Worm (Caenorhabditis elegans) whole organism, L1 larva: Measurements from ENCODE around the gene H04J21.4.

Experiments used
- C04F5.9 ChIP-seq: sonication (generic microtip); optimal IDR thresholded peaks from 2 replicates; lab custom pipeline; 2016; ENCODE audit warnings: missing genetic modification characterization, missing compliant biosample characterization
- C34B4.2 ChIP-seq: sonication (generic microtip); optimal IDR thresholded peaks from 2 replicates; lab custom pipeline; 2017; ENCODE audit warnings: mild to moderate bottlenecking, missing genetic modification characterization, missing compliant biosample characterization
- F16B12.6 ChIP-seq: fragments of 150-350 bp; optimal IDR thresholded peaks from 2 replicates; lab custom pipeline; 2014; ENCODE audit warnings: missing biosample characterization, missing genetic modification characterization
- aha-1 ChIP-seq: fragments of 150-350 bp; optimal IDR thresholded peaks from 2 replicates; lab custom pipeline; 2014; ENCODE audit warnings: missing biosample characterization, missing genetic modification characterization
- ceh-63 ChIP-seq: fragments of 200-800 bp; sonication (Bioruptor generic); optimal IDR thresholded peaks from 2 replicates; lab custom pipeline; 2018; ENCODE audit warnings: mild to moderate bottlenecking, missing genetic modification characterization, missing compliant biosample characterization
- ceh-8 ChIP-seq: fragments of 200-800 bp; sonication (Bioruptor generic); optimal IDR thresholded peaks from 2 replicates; lab custom pipeline; 2018; ENCODE audit warnings: mild to moderate bottlenecking, missing genetic modification characterization, moderate library complexity, missing compliant biosample characterization
- ceh-82 ChIP-seq, 3 experiments: fragments of 150-350 bp in 1 of 3; sonication (generic microtip) in 2 of 3; optimal IDR thresholded peaks; 2 replicates each; lab custom pipeline; 2014 to 2017; ENCODE audit warnings: missing biosample characterization in 3 of 3, missing genetic modification characterization in 3 of 3
- ceh-88 ChIP-seq: fragments of 200-800 bp; sonication (Bioruptor generic); IDR thresholded peaks from 2 replicates; pipeline ENCODE4 v1.3.6; 2022; ENCODE audit warnings: missing genetic modification characterization, missing compliant biosample characterization
- ceh-90 ChIP-seq: sonication (generic microtip); optimal IDR thresholded peaks from 2 replicates; lab custom pipeline; 2016; ENCODE audit warnings: missing genetic modification characterization, missing compliant biosample characterization
- ces-1 ChIP-seq: fragments of 150-350 bp; optimal IDR thresholded peaks from 2 replicates; lab custom pipeline; 2014; ENCODE audit warnings: missing biosample characterization, missing genetic modification reagents, missing genetic modification characterization
- dpl-1 ChIP-seq, 3 experiments: fragments of 150-350 bp in 2 of 3; sonication (generic microtip) in 1 of 3; optimal IDR thresholded peaks; 2 replicates each; lab custom pipeline; 2014 to 2017; ENCODE audit warnings: missing biosample characterization in 3 of 3, missing genetic modification characterization in 3 of 3, missing genetic modification reagents in 3 of 3
- dsc-1 ChIP-seq: sonication (generic microtip); optimal IDR thresholded peaks from 2 replicates; lab custom pipeline; 2016; ENCODE audit warnings: mild to moderate bottlenecking, missing genetic modification characterization, missing compliant biosample characterization
- efl-1 ChIP-seq, 4 experiments: fragments of 150-350 bp; optimal IDR thresholded peaks in 3 of 4; peaks in 1 of 4; 1 replicate in 1 of 4; 2 replicates in 3 of 4; lab custom pipeline; 2014; ENCODE audit warnings: missing biosample characterization in 2 of 4, missing genetic modification characterization in 2 of 4, missing genetic modification reagents in 2 of 4
- efl-3 ChIP-seq: fragments of 200-800 bp; sonication (Bioruptor generic); optimal IDR thresholded peaks from 2 replicates; lab custom pipeline; 2018; ENCODE audit warnings: mild to moderate bottlenecking, missing genetic modification characterization, missing compliant biosample characterization
- egl-13 ChIP-seq: sonication (generic microtip); optimal IDR thresholded peaks from 2 replicates; lab custom pipeline; 2016; ENCODE audit warnings: missing genotype, missing genetic modification reagents, missing genetic modification characterization, missing compliant biosample characterization
- elt-2 ChIP-seq: sonication (generic microtip); optimal IDR thresholded peaks from 2 replicates; lab custom pipeline; 2016; ENCODE audit warnings: missing genetic modification characterization, mild to moderate bottlenecking, inconsistent platforms, missing compliant biosample characterization, missing genetic modification reagents
- ets-5 ChIP-seq: fragments of 200-800 bp; sonication (Bioruptor generic); IDR thresholded peaks from 2 replicates; pipeline ENCODE4 v1.3.6; 2022; ENCODE audit warnings: missing genetic modification characterization, missing compliant biosample characterization
- fkh-10 ChIP-seq: sonication (generic microtip); optimal IDR thresholded peaks from 2 replicates; lab custom pipeline; 2017; ENCODE audit warnings: missing biosample characterization, missing genetic modification reagents, missing genetic modification characterization
- fkh-8 ChIP-seq: sonication (generic microtip); optimal IDR thresholded peaks from 2 replicates; lab custom pipeline; 2016; ENCODE audit warnings: mild to moderate bottlenecking, missing genetic modification characterization, missing compliant biosample characterization
- fos-1 ChIP-seq: fragments of 150-350 bp; optimal IDR thresholded peaks from 2 replicates; lab custom pipeline; 2014; ENCODE audit warnings: missing biosample characterization, missing genetic modification characterization
- hlh-17 ChIP-seq: fragments of 200-800 bp; sonication (Bioruptor generic); optimal IDR thresholded peaks from 2 replicates; lab custom pipeline; 2018; ENCODE audit warnings: missing genetic modification characterization, mild to moderate bottlenecking, missing compliant biosample characterization, moderate library complexity, borderline replicate concordance
- irx-1 ChIP-seq: sonication (generic microtip); optimal IDR thresholded peaks from 2 replicates; lab custom pipeline; 2016; ENCODE audit warnings: missing genetic modification characterization, missing compliant biosample characterization
- isw-1 ChIP-seq: fragments of 200-800 bp; sonication (Bioruptor generic); IDR thresholded peaks from 2 replicates; pipeline ENCODE4 v1.3.6; 2022; ENCODE audit warnings: missing genetic modification characterization, missing compliant biosample characterization
- jun-1 ChIP-seq: fragments of 150-350 bp; optimal IDR thresholded peaks from 2 replicates; lab custom pipeline; 2014; ENCODE audit warnings: missing biosample characterization, missing genetic modification reagents, missing genetic modification characterization
- lin-13 ChIP-seq: fragments of 150-350 bp; optimal IDR thresholded peaks from 2 replicates; lab custom pipeline; 2014; ENCODE audit warnings: missing biosample characterization, missing genetic modification reagents, missing genetic modification characterization
- lin-14 ChIP-seq: fragments of 200-800 bp; sonication (Bioruptor generic); optimal IDR thresholded peaks from 2 replicates; lab custom pipeline; 2018; ENCODE audit warnings: mild to moderate bottlenecking, missing genetic modification characterization, moderate library complexity, missing compliant biosample characterization
- lin-15B ChIP-seq: fragments of 150-350 bp; sonication (generic microtip); optimal IDR thresholded peaks from 3 replicates; lab custom pipeline; 2014; ENCODE audit warnings: missing biosample characterization, missing genetic modification characterization
- lin-39 ChIP-seq: fragments of 150-350 bp; optimal IDR thresholded peaks from 2 replicates; lab custom pipeline; 2014; ENCODE audit warnings: missing biosample characterization, missing genetic modification reagents, missing genetic modification characterization
- mab-9 ChIP-seq: fragments of 200-800 bp; sonication (Bioruptor generic); IDR thresholded peaks from 2 replicates; pipeline ENCODE4 v1.3.6; 2022; ENCODE audit warnings: missing genetic modification reagents, missing genetic modification characterization, missing compliant biosample characterization
- mdl-1 ChIP-seq, 2 experiments: fragments of 150-350 bp; optimal IDR thresholded peaks; 2 replicates each; lab custom pipeline; 2014 to 2017; ENCODE audit warnings: missing biosample characterization in 2 of 2, missing genetic modification characterization in 2 of 2, inconsistent platforms in 1 of 2
- mef-2 ChIP-seq: fragments of 150-350 bp; optimal IDR thresholded peaks from 2 replicates; lab custom pipeline; 2014; ENCODE audit warnings: missing biosample characterization, missing genetic modification characterization
- mep-1 ChIP-seq: fragments of 150-350 bp; optimal IDR thresholded peaks from 2 replicates; lab custom pipeline; 2014; ENCODE audit warnings: missing biosample characterization, missing genetic modification characterization
- nhr-11 ChIP-seq: fragments of 150-350 bp; optimal IDR thresholded peaks from 2 replicates; lab custom pipeline; 2014; ENCODE audit warnings: missing biosample characterization, missing genetic modification characterization
- nhr-19 ChIP-seq: fragments of 200-800 bp; sonication (Bioruptor generic); conservative IDR thresholded peaks from 2 replicates; pipeline ENCODE4 v1.3.6; 2022; ENCODE audit warnings: missing genetic modification characterization, missing compliant biosample characterization
- nhr-20 ChIP-seq: sonication (generic microtip); optimal IDR thresholded peaks from 2 replicates; lab custom pipeline; 2016; ENCODE audit warnings: mild to moderate bottlenecking, missing genetic modification characterization, missing compliant biosample characterization
- nhr-28 ChIP-seq: fragments of 150-350 bp; optimal IDR thresholded peaks from 2 replicates; lab custom pipeline; 2014; ENCODE audit warnings: missing biosample characterization, missing genetic modification characterization
- nhr-71 ChIP-seq: sonication (generic microtip); optimal IDR thresholded peaks from 2 replicates; lab custom pipeline; 2016; ENCODE audit warnings: mild to moderate bottlenecking, missing genetic modification characterization, moderate library complexity, missing compliant biosample characterization
- nhr-84 ChIP-seq: sonication (generic microtip); optimal IDR thresholded peaks from 2 replicates; lab custom pipeline; 2017; ENCODE audit warnings: missing biosample characterization, missing genetic modification characterization
- nhr-85 ChIP-seq: sonication (generic microtip); peaks from one replicate; lab custom pipeline; 2016; ENCODE audit warnings: missing genetic modification characterization, inconsistent platforms, missing compliant biosample characterization
- pag-3 ChIP-seq: sonication (generic microtip); optimal IDR thresholded peaks from 2 replicates; lab custom pipeline; 2017; ENCODE audit warnings: missing genetic modification characterization, mild to moderate bottlenecking, missing compliant biosample characterization, antibody characterized with exemption, borderline replicate concordance; ENCODE audit not compliant: insufficient read depth
- pqm-1 ChIP-seq: sonication (generic microtip); optimal IDR thresholded peaks from 3 replicates; lab custom pipeline; 2017; ENCODE audit warnings: missing biosample characterization, missing genetic modification characterization
- rnt-1 ChIP-seq: sonication (generic microtip); optimal IDR thresholded peaks from 2 replicates; lab custom pipeline; 2016; ENCODE audit warnings: mild to moderate bottlenecking, missing genetic modification characterization, moderate library complexity, missing compliant biosample characterization
- skn-1 ChIP-seq: fragments of 150-350 bp; optimal IDR thresholded peaks from 2 replicates; lab custom pipeline; 2014; ENCODE audit warnings: missing biosample characterization, missing genetic modification characterization
- swsn-7 ChIP-seq: sonication (generic microtip); optimal IDR thresholded peaks from 2 replicates; lab custom pipeline; 2016; ENCODE audit warnings: missing genetic modification characterization, missing compliant biosample characterization
- tbx-2 ChIP-seq: sonication (generic microtip); optimal IDR thresholded peaks from 2 replicates; lab custom pipeline; 2016; ENCODE audit warnings: missing genetic modification characterization, missing compliant biosample characterization
- tlp-1 ChIP-seq: fragments of 150-350 bp; optimal IDR thresholded peaks from 2 replicates; lab custom pipeline; 2014; ENCODE audit warnings: missing biosample characterization, missing genetic modification characterization
- unc-130 ChIP-seq: fragments of 150-350 bp; optimal IDR thresholded peaks from 2 replicates; lab custom pipeline; 2017; ENCODE audit warnings: missing biosample characterization, missing genetic modification characterization, inconsistent platforms
- unc-30 ChIP-seq: sonication (generic microtip); optimal IDR thresholded peaks from 2 replicates; lab custom pipeline; 2017; ENCODE audit warnings: missing biosample characterization, missing genetic modification characterization
- vab-15 ChIP-seq: sonication (generic microtip); optimal IDR thresholded peaks from 2 replicates; lab custom pipeline; 2017; ENCODE audit warnings: missing genotype, mild to moderate bottlenecking, missing genetic modification characterization, missing compliant biosample characterization
- zag-1 ChIP-seq: fragments of 150-350 bp; optimal IDR thresholded peaks from 2 replicates; lab custom pipeline; 2014; ENCODE audit warnings: missing biosample characterization, missing genetic modification characterization
- zip-4 ChIP-seq: fragments of 200-800 bp; sonication (Bioruptor generic); optimal IDR thresholded peaks from 2 replicates; lab custom pipeline; 2018; ENCODE audit warnings: mild to moderate bottlenecking, missing genetic modification characterization, moderate library complexity, missing compliant biosample characterization
- ztf-11 ChIP-seq, 2 experiments: sonication (generic microtip); optimal IDR thresholded peaks; 2 replicates each; lab custom pipeline; 2016 to 2017; ENCODE audit warnings: missing genetic modification characterization in 2 of 2, missing biosample characterization in 1 of 2, missing compliant biosample characterization in 1 of 2

The H04J21.4 gene

DNA sequence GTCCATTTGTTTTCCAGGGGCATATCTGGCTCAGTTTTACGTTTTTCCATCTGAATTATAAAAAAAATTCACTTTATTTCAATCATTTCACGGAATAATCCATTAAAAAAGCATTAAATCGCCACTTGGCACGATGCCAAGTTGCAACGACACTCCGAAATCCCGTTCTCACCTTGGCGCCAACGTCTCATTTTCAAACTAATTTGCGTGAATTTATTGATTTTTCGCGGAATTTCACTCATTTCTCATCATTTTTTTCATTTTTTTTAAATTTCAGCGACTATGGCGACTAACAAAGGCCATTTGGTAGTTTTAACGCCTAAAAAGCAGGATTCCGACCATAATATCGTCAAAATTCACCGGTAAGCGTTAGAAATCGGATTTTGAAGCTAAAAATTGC is 7.6 kb upstream of the H04J21.4 start, which contains the start of gene H14E04.2 (continued):
- TF ChIP-seq F16B12.6: peak; percentile 63
- 0 out of 2 replicates have a peak, but pooled peaks have one; percentile 24 for TF ChIP-seq ceh-88 (GFP tag; lab: Robert Waterston, UW)
- TF ChIP-seq ets-5 (GFP tag; lab: Robert Waterston, UW): no peak
- peak in 1 of 2 experiments; percentile 73 for TF ChIP-seq mdl-1 (tag; optimal IDR thresholded peaks at IDR 0.05; lab: Kevin White, UChicago)
- peak; percentile 58 for TF ChIP-seq skn-1 (tag; lab: Kevin White, UChicago)
- peak; percentile 0 for TF ChIP-seq nhr-11 (tag; lab: Kevin White, UChicago)
- no peak for TF ChIP-seq pag-3 (tag; lab: Kevin White, UChicago)
- peak; percentile 1 for TF ChIP-seq lin-39
- no peak for TF ChIP-seq zag-1 (tag; lab: Kevin White, UChicago)
- peak in 1 of 2 experiments; percentile 51 for TF ChIP-seq ztf-11 (tag; optimal IDR thresholded peaks at IDR 0.05; lab: Kevin White, UChicago)
- peak; percentile 47 for TF ChIP-seq fos-1
- peak; percentile 27 for TF ChIP-seq fkh-10 (GFP tag; lab: Kevin White, UChicago)
- peak; percentile 94 to 96 (median 95) for TF ChIP-seq dpl-1 (GFP tag; optimal IDR thresholded peaks at IDR 0.05; lab: Kevin White, UChicago)
- TF ChIP-seq elt-2 (tag; lab: Kevin White, UChicago): peak; percentile 19
- peak; percentile 80 for TF ChIP-seq lin-13 (GFP tag; lab: Kevin White, UChicago)
- no peak for TF ChIP-seq C34B4.2 (tag; lab: Kevin White, UChicago)
- no peak for TF ChIP-seq pqm-1
- TF ChIP-seq irx-1: peak; percentile 63
- peak; percentile 78 to 84 (median 83) for TF ChIP-seq ceh-82 (tag; optimal IDR thresholded peaks at IDR 0.05; lab: Kevin White, UChicago)
- peak; percentile 78 for TF ChIP-seq tbx-2 (tag; lab: Kevin White, UChicago)
- TF ChIP-seq nhr-85 (tag; lab: Kevin White, UChicago): peak; percentile 93
- TF ChIP-seq swsn-7: peak; percentile 81
- peak; percentile 65 for TF ChIP-seq egl-13 (tag; lab: Kevin White, UChicago)
- no peak for TF ChIP-seq nhr-28 (tag; lab: Kevin White, UChicago)
- TF ChIP-seq isw-1 (GFP tag; lab: Robert Waterston, UW): peak; percentile 63
- peak; percentile 87 for TF ChIP-seq nhr-71 (tag; lab: Kevin White, UChicago)
- no peak for TF ChIP-seq aha-1 (tag; lab: Kevin White, UChicago)
- no peak for TF ChIP-seq unc-30
- peak; percentile 78 for TF ChIP-seq nhr-19 (GFP tag; lab: Robert Waterston, UW)
- TF ChIP-seq lin-14 (GFP tag; lab: Kevin White, UChicago): peak; percentile 85
- peak; percentile 85 for TF ChIP-seq rnt-1 (tag; lab: Kevin White, UChicago)
- peak; percentile 98 to 99 for TF ChIP-seq efl-1 (optimal IDR thresholded peaks at IDR 0.05; lab: Kevin White, UChicago)
- peak; percentile 95 to 100 for TF ChIP-seq efl-1 (GFP tag; optimal IDR thresholded peaks at IDR 0.05 in 1 of 2; lab: Kevin White, UChicago)
- TF ChIP-seq vab-15 (tag; lab: Kevin White, UChicago): peak; percentile 75
- TF ChIP-seq ceh-90 (tag; lab: Kevin White, UChicago): no peak
- TF ChIP-seq mab-9: 0 out of 2 replicates have a peak, but pooled peaks have one; percentile 16
- no peak for TF ChIP-seq hlh-17
- TF ChIP-seq efl-3 (GFP tag; lab: Kevin White, UChicago): no peak
- TF ChIP-seq dsc-1: peak; percentile 86
- no peak for TF ChIP-seq tlp-1 (tag; lab: Kevin White, UChicago)
- peak; percentile 94 for TF ChIP-seq unc-130 (tag; lab: Kevin White, UChicago)
- TF ChIP-seq ceh-63 (GFP tag; lab: Kevin White, UChicago): no peak
- no peak for TF ChIP-seq ceh-8 (GFP tag; lab: Kevin White, UChicago)
- TF ChIP-seq lin-15B (tag; lab: Kevin White, UChicago): peak; percentile 77
- TF ChIP-seq fkh-8: peak; percentile 60
- TF ChIP-seq C04F5.9 (tag; lab: Kevin White, UChicago): no peak
- TF ChIP-seq mef-2 (tag; lab: Kevin White, UChicago): no peak
- no peak for TF ChIP-seq ces-1 (GFP tag; lab: Kevin White, UChicago)
- TF ChIP-seq nhr-20 (tag; lab: Kevin White, UChicago): peak; percentile 79
- no peak for TF ChIP-seq nhr-84 (tag; lab: Kevin White, UChicago)
- peak; percentile 55 for TF ChIP-seq zip-4
- TF ChIP-seq jun-1 (tag; lab: Kevin White, UChicago): peak; percentile 72
- TF ChIP-seq mep-1 (tag; lab: Kevin White, UChicago): peak; percentile 86
